Worm (Caenorhabditis elegans) whole organism, L3 larva: ENCODE results near the gene C35B1.3.

ENCODE experiments used
- ZK546.5 ChIP-seq: sonication (generic microtip); optimal IDR thresholded peaks from 2 replicates; lab custom pipeline; 2017; ENCODE audit warnings: missing biosample characterization, missing genetic modification characterization
- ama-1 ChIP-seq: fragments of 150-350 bp; optimal IDR thresholded peaks from 2 replicates; lab custom pipeline; 2018
- ceh-16 ChIP-seq: sonication (generic microtip); optimal IDR thresholded peaks from 2 replicates; lab custom pipeline; 2017; ENCODE audit warnings: missing biosample characterization, missing genetic modification characterization
- ceh-28 ChIP-seq: fragments of 150-350 bp; optimal IDR thresholded peaks from 2 replicates; lab custom pipeline; 2014; ENCODE audit warnings: missing biosample characterization, missing genetic modification reagents, missing genetic modification characterization
- ceh-82 ChIP-seq: fragments of 150-350 bp; optimal IDR thresholded peaks from 2 replicates; lab custom pipeline; 2014; ENCODE audit warnings: missing biosample characterization, missing genetic modification characterization
- ceh-9 ChIP-seq: sonication (generic microtip); optimal IDR thresholded peaks from 2 replicates; lab custom pipeline; 2018; ENCODE audit warnings: missing biosample characterization, missing genetic modification characterization
- egl-27 ChIP-seq: sonication (generic microtip); optimal IDR thresholded peaks from 4 replicates; lab custom pipeline; 2017; ENCODE audit warnings: missing biosample characterization, missing genetic modification reagents, missing genetic modification characterization
- egl-5 ChIP-seq: fragments of 150-350 bp; optimal IDR thresholded peaks from 2 replicates; lab custom pipeline; 2017; ENCODE audit warnings: missing biosample characterization, missing genetic modification reagents, missing genetic modification characterization, inconsistent platforms
- elt-2 ChIP-seq: sonication (generic microtip); optimal IDR thresholded peaks from 2 replicates; lab custom pipeline; 2016; ENCODE audit warnings: missing genetic modification reagents, mild to moderate bottlenecking, missing genetic modification characterization, missing compliant biosample characterization
- fos-1 ChIP-seq: fragments of 150-350 bp; optimal IDR thresholded peaks from 2 replicates; lab custom pipeline; 2014; ENCODE audit warnings: missing biosample characterization, missing genetic modification characterization
- hmg-11 ChIP-seq: sonication (generic microtip); optimal IDR thresholded peaks from 2 replicates; lab custom pipeline; 2016; ENCODE audit warnings: missing genetic modification characterization, missing compliant biosample characterization
- jun-1 ChIP-seq: fragments of 150-350 bp; optimal IDR thresholded peaks from 2 replicates; lab custom pipeline; 2014; ENCODE audit warnings: missing biosample characterization, missing genetic modification reagents, missing genetic modification characterization
- lin-39 ChIP-seq: fragments of 150-350 bp; optimal IDR thresholded peaks from 2 replicates; lab custom pipeline; 2018; ENCODE audit warnings: missing biosample characterization, missing genetic modification reagents, missing genetic modification characterization
- mdl-1 ChIP-seq: fragments of 150-350 bp; optimal IDR thresholded peaks from 2 replicates; lab custom pipeline; 2014; ENCODE audit warnings: missing biosample characterization, missing genetic modification characterization
- mml-1 ChIP-seq: fragments of 150-350 bp; sonication (generic microtip); optimal IDR thresholded peaks from 3 replicates; lab custom pipeline; 2014; ENCODE audit warnings: missing biosample characterization, missing genetic modification characterization
- nfya-1 ChIP-seq: sonication (generic microtip); optimal IDR thresholded peaks from 2 replicates; lab custom pipeline; 2017; ENCODE audit warnings: missing genetic modification characterization, mild to moderate bottlenecking, missing compliant biosample characterization, antibody characterized with exemption, moderate library complexity; ENCODE audit not compliant: insufficient read depth
- nhr-11 ChIP-seq: fragments of 150-350 bp; optimal IDR thresholded peaks from 2 replicates; lab custom pipeline; 2014; ENCODE audit warnings: missing biosample characterization, missing genetic modification characterization
- nhr-12 ChIP-seq: fragments of 150-350 bp; optimal IDR thresholded peaks from 2 replicates; lab custom pipeline; 2014; ENCODE audit warnings: missing biosample characterization, missing genetic modification characterization
- nhr-23 ChIP-seq: fragments of 150-350 bp; optimal IDR thresholded peaks from 2 replicates; lab custom pipeline; 2014; ENCODE audit warnings: missing biosample characterization, missing genetic modification reagents, missing genetic modification characterization
- nhr-237 ChIP-seq: fragments of 150-350 bp; optimal IDR thresholded peaks from 2 replicates; lab custom pipeline; 2014; ENCODE audit warnings: missing biosample characterization, missing genetic modification characterization
- nhr-25 ChIP-seq: sonication (generic microtip); optimal IDR thresholded peaks from 2 replicates; lab custom pipeline; 2017; ENCODE audit warnings: missing biosample characterization, missing genetic modification characterization
- nhr-28 ChIP-seq: fragments of 150-350 bp; optimal IDR thresholded peaks from 2 replicates; lab custom pipeline; 2014; ENCODE audit warnings: missing biosample characterization, missing genetic modification characterization
- nhr-43 ChIP-seq: sonication (generic microtip); optimal IDR thresholded peaks from 2 replicates; lab custom pipeline; 2016; ENCODE audit warnings: mild to moderate bottlenecking, missing genetic modification characterization, missing compliant biosample characterization; ENCODE audit not compliant: poor library complexity, severe bottlenecking
- nhr-67 ChIP-seq: fragments of 150-350 bp; optimal IDR thresholded peaks from 2 replicates; lab custom pipeline; 2014; ENCODE audit warnings: missing biosample characterization, missing genetic modification characterization
- nhr-76 ChIP-seq: fragments of 150-350 bp; sonication (generic microtip); optimal IDR thresholded peaks from 5 replicates; lab custom pipeline; 2014; ENCODE audit warnings: missing biosample characterization, missing genetic modification characterization
- pha-4 ChIP-seq: fragments of 150-350 bp; optimal IDR thresholded peaks from 2 replicates; lab custom pipeline; 2014; ENCODE audit warnings: missing biosample characterization, missing genetic modification reagents, missing genetic modification characterization
- skn-1 ChIP-seq: fragments of 150-350 bp; optimal IDR thresholded peaks from 2 replicates; lab custom pipeline; 2014; ENCODE audit warnings: missing biosample characterization, missing genetic modification characterization
- snpc-4 ChIP-seq: fragments of 150-350 bp; optimal IDR thresholded peaks from 2 replicates; lab custom pipeline; 2014; ENCODE audit warnings: missing biosample characterization, missing genetic modification characterization
- tbx-2 ChIP-seq: sonication (generic microtip); optimal IDR thresholded peaks from 2 replicates; lab custom pipeline; 2016; ENCODE audit warnings: mild to moderate bottlenecking, missing genetic modification characterization, missing compliant biosample characterization
- unc-39 ChIP-seq: sonication (generic microtip); optimal IDR thresholded peaks from 4 replicates; lab custom pipeline; 2017; ENCODE audit warnings: missing biosample characterization, missing genetic modification characterization
- unc-62 ChIP-seq: fragments of 150-350 bp; sonication (generic microtip); optimal IDR thresholded peaks from 4 replicates; lab custom pipeline; 2014; ENCODE audit warnings: missing biosample characterization, missing genetic modification reagents, missing genetic modification characterization
- zag-1 ChIP-seq: fragments of 150-350 bp; optimal IDR thresholded peaks from 2 replicates; lab custom pipeline; 2014; ENCODE audit warnings: missing biosample characterization, missing genetic modification characterization
- ztf-4 ChIP-seq: fragments of 150-350 bp; optimal IDR thresholded peaks from 2 replicates; lab custom pipeline; 2014; ENCODE audit warnings: missing biosample characterization, missing genetic modification characterization

The C35B1.3 gene

DNA sequence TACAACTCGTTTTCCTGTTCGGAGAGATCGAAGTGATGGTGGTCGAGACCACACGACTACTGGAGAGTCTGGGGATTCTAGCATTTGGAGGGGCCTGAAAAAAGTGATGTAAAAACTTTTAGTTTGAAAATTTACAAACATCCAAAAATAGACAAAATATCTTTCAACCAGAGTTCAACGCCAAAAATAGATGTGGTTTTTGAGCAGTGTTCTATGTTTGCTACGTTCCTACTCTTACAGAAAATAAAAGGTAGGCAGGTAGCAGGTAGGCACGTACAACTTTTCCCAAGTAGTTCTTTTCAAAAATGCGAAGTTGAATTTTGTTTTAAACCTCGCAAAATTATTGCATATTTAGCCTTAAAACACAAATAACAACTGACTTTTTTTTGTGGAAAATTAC lies 31.4 kb downstream of the C35B1.3 start, which contains the start of gene F49F1.14:
Gene F49F1.14, minus strand, starts transcription at position 101 of the 400 bp plus-strand sequence.
- TF ChIP-seq zag-1 (no peak), nhr-43 (tag; lab: Kevin White, UChicago) (no peak), lin-39 (tag; lab: Kevin White, UChicago) (no peak), egl-5 (tag; lab: Kevin White, UChicago) (no peak), nhr-11 (tag; lab: Kevin White, UChicago) (no peak), hmg-11 (tag; lab: Kevin White, UChicago) (no peak), skn-1 (tag; lab: Kevin White, UChicago) (no peak), nhr-23 (tag; lab: Kevin White, UChicago) (no peak), nhr-12 (tag; lab: Kevin White, UChicago) (no peak)
- TF ChIP-seq, all 47 proteins: peak for 0

DNA sequence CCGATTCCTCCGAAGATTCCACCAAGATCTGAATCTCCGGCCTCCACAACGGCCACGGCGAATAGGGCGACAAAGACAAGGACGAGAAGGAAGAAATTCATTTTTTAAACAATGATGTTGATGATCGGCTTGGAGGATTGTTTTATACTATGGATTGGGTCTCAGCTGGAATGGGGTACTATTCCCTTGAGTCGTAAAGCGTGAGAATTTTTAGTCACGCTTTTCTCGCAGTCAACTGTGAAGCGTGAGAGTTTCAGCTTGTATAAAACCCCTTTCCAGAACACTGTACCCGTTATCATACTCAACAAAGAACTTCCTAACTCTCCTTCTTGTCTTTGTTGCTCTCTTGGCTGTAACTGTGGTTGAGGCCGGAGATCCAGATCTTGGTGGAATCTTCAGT lies 33.6 kb downstream of the C35B1.3 start, which contains the start of gene F49F1.15:
Gene F49F1.15, minus strand, starts transcription at position 101 of the 400 bp plus-strand sequence.
- no peak for TF ChIP-seq nhr-23 (tag; lab: Kevin White, UChicago)
- no peak for TF ChIP-seq elt-2 (tag; lab: Kevin White, UChicago)
- TF ChIP-seq jun-1 (tag; lab: Kevin White, UChicago) = no peak
- TF ChIP-seq nhr-11 (tag; lab: Kevin White, UChicago) = no peak
- no peak for TF ChIP-seq nhr-76
- no peak for TF ChIP-seq pha-4 (tag; lab: Kevin White, UChicago)
- no peak for TF ChIP-seq ztf-4
- TF ChIP-seq nfya-1 = no peak
- no peak for TF ChIP-seq ZK546.5 (tag; lab: Kevin White, UChicago)
- no peak for TF ChIP-seq mml-1 (tag; lab: Kevin White, UChicago)
- TF ChIP-seq, all 47 proteins: peak for 0

DNA sequence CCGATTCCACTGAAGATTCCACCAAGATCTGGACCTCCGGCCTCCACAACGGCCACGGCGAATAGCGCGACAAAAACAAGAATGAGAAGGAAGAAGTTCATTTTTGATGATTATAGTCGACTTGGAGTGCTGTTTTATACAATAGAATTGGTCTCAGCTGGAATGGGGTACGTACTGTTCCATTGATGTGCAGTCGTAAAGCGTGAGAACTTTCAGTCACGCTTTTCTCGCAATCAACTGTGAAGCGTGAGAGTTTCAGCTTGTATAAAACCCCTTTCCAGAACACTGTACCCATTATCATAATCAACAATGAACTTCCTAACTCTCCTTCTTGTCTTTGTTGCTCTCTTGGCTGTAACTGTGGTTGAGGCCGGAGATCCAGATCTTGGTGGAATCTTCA lies 34.7 kb downstream of the C35B1.3 start, which contains the start of the genes F49F1.4 and F49F1.2:
Gene F49F1.4, minus strand, starts transcription at position 101 of the 400 bp plus-strand sequence.
Gene F49F1.2, plus strand, starts transcription at position 310 of the 400 bp plus-strand sequence.
- TF ChIP-seq jun-1 (tag; lab: Kevin White, UChicago) = no peak
- TF ChIP-seq mdl-1 (tag; lab: Kevin White, UChicago) = no peak
- no peak for TF ChIP-seq ceh-28 (tag; lab: Kevin White, UChicago)
- TF ChIP-seq ceh-16 (tag; lab: Kevin White, UChicago) = no peak
- TF ChIP-seq unc-39 (tag; lab: Kevin White, UChicago) = no peak
- TF ChIP-seq ceh-9 (tag; lab: Kevin White, UChicago) = no peak
- no peak for TF ChIP-seq unc-62 (GFP tag; lab: Kevin White, UChicago)
- no peak for TF ChIP-seq ceh-82
- TF ChIP-seq skn-1 (tag; lab: Kevin White, UChicago) = no peak
- TF ChIP-seq lin-39 (tag; lab: Kevin White, UChicago) = no peak
- no peak for TF ChIP-seq ztf-4
- no peak for TF ChIP-seq egl-27 (tag; lab: Kevin White, UChicago)
- no peak for TF ChIP-seq nfya-1
- TF ChIP-seq elt-2 (tag; lab: Kevin White, UChicago) = no peak
- TF ChIP-seq fos-1 (tag; lab: Kevin White, UChicago) = no peak
- no peak for TF ChIP-seq nhr-28 (tag; lab: Kevin White, UChicago)
- no peak for TF ChIP-seq snpc-4 (tag; lab: Kevin White, UChicago)
- no peak for TF ChIP-seq nhr-67 (tag; lab: Kevin White, UChicago)
- TF ChIP-seq nhr-25 (tag; lab: Kevin White, UChicago) = no peak
- TF ChIP-seq tbx-2 (tag; lab: Kevin White, UChicago) = no peak

DNA sequence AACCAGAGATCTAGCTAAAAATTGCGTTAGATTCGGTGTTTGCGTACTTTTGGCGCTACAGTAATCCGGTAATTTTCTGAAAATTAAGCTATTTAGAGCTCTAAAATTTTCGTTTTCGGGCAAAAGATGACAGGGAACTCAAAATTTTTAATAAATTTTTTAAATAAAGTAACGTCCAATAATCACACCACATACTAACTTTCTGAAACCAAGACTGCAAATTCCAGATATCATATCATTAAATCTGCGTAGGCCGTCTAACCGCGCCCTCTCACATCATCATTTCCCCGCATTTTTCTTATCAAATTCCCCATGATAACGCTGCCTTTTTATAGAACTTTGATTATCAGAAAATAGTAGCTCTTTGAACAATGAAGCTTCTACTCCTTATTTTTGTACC lies 36.5 kb downstream of the C35B1.3 start, which contains the start of gene drd-50:
Gene drd-50, plus strand, starts transcription at position 301 of the 400 bp plus-strand sequence.
- TF ChIP-seq jun-1 (tag; lab: Kevin White, UChicago) = no peak
- peak; percentile 65 for TF ChIP-seq elt-2 (tag; lab: Kevin White, UChicago)
- TF ChIP-seq nhr-237 (tag; lab: Kevin White, UChicago) = no peak
- no peak for TF ChIP-seq mml-1 (tag; lab: Kevin White, UChicago)
- TF ChIP-seq nhr-25 (tag; lab: Kevin White, UChicago) = no peak
- TF ChIP-seq ama-1 (lab: Kevin White, UChicago) = no peak
- TF ChIP-seq, all 47 proteins: peak for 1

DNA sequence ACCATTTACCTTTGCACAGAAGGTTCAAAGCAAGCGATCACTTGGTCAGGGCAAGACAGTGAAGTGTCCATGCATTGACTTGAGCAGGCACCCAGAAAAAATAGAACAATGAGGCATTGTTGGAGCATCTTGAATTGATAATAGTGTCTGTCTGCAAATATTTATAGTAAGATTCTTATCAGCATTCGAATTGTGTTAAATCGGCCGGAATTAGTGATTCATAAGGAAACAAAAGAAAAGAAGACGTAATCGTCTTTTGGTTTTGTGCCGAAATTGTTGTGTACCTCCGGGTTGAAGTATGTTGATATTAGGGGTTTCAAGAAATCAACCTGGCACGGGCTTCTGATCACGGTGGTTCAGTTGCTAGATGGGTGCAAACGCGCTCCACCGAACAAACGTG lies 39.3 kb downstream of the C35B1.3 start, which contains the start of gene F49F1.5:
Gene F49F1.5, minus strand, starts transcription at position 153 of the 400 bp plus-strand sequence.
- no peak for TF ChIP-seq nhr-28 (tag; lab: Kevin White, UChicago)
- peak; percentile 63 for TF ChIP-seq elt-2 (tag; lab: Kevin White, UChicago)
